Fruit fly (Drosophila melanogaster): ENCODE results near the gene CG9114.
A peak's percentile ranks its signal among the peaks of the same experiment; 100 is the strongest.

CG9114 gene

DNA sequence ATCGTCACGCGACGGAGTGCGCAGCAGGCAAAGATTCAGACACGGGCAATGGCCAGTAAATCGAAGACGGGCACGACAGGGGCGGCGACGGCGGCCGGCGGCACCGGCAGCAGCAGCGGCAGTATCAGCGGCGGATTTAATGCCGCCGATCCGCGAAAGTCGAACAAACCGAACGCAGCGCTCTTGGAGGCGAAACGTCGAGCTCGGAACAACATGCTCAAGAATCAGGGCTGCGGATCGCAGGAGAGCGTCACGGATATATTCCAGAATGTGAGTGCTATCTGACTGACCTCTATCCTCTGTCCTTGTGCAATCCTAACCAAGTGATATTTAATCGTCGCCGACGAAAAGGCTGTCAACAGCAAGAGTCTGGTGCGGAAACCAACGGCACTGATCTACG is 2.0 kb upstream of the CG9114 start:
- TF ChIP-seq EcR (GFP tag; optimal IDR thresholded peaks at IDR 0.05) = peak; percentile 10
- no peak for TF ChIP-seq CG8159 (tag; optimal IDR thresholded peaks at IDR 0.05)
- TF ChIP-seq CG13204 (GFP tag; optimal IDR thresholded peaks at IDR 0.05) = peak; percentile 43

DNA sequence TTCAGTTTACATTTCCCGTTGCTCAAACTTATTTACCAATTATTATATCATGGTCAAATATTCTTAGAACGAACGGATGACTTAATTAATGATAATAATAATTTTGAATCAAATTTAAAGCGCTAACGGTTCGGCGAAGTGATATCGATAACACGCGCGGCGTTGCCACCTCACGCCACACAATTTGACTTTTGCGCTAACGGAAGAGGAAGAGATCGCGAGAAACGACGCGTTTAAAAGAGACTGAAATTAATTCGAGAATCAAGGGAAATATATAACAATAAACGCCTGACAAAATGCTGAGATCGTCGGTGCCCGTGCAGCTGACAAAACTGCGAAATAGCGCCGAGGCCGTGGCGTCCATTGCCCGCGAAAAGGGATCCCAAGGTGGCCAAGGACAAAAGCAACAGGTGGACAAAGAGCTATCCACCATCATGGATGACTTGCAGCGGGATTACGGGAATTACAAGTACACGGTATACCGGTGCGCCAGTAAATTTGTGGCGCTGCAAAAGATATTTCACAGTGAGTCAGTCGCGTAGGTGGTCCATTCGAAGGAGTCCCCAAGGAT is 4.7 kb downstream of the CG9114 start, which contains the start of gene dah:
Gene dah (plus strand): TSS at position 195 of the 571 bp plus-strand sequence.
- TF ChIP-seq fd96Ca (GFP tag; IDR thresholded peaks at IDR 0.05) = no peak

DNA sequence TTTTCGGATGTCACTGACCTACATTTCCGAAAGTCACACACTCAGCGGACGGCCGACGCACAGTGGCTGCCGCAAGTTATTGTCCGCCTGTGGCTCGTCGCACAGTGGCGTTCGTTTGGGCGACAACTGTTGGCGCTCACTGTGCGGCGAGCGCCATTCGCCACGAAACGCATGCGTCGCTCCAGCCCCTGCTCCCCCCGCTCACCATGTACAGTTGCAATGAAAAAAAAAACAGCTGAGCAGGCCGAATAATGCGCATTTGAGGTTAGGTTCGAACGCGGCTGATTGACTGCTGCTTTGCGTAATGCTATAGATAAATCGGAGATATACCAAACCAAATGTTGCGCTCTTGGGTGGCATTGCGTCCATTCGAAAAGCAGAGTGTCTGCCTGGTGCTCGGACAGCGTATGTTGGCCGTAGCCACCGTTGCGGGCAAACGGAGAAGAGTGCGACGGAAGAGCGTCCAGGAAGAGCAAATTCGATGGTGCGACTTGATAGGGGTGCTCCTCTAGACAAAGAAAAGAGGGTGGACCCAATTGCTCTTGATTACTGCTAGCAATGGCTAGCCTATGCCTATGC is 9.6 kb downstream of the CG9114 start:
- TF ChIP-seq Snoo (tag; optimal IDR thresholded peaks at IDR 0.05) = peak; percentile 76
- TF ChIP-seq CG14655 (GFP tag; optimal IDR thresholded peaks at IDR 0.05) = no peak
- TF ChIP-seq gl (tag; optimal IDR thresholded peaks at IDR 0.05) = peak; percentile 41
- TF ChIP-seq CG12605 (GFP tag; IDR thresholded peaks at IDR 0.05) = peak; percentile 81
- peak; percentile 93 for TF ChIP-seq Ets98B (GFP tag; IDR thresholded peaks at IDR 0.05)
- TF ChIP-seq CG17806 (tag; optimal IDR thresholded peaks at IDR 0.05) = peak; percentile 57
- peak; percentile 40 for TF ChIP-seq CG8301 (tag; optimal IDR thresholded peaks at IDR 0.05)
- TF ChIP-seq CG34367 (tag; optimal IDR thresholded peaks at IDR 0.05) = peak; percentile 35
- no peak for TF ChIP-seq D1 (tag; optimal IDR thresholded peaks at IDR 0.05)
- TF ChIP-seq fd96Ca (GFP tag; IDR thresholded peaks at IDR 0.05) = peak; percentile 86
- TF ChIP-seq CG13204 (GFP tag; optimal IDR thresholded peaks at IDR 0.05) = peak; percentile 66
- TF ChIP-seq EcR (GFP tag; optimal IDR thresholded peaks at IDR 0.05) = peak; percentile 88
- TF ChIP-seq CG9948 (tag; optimal IDR thresholded peaks at IDR 0.05) = no peak
- peak; percentile 89 for TF ChIP-seq CG32121 (GFP tag; IDR thresholded peaks at IDR 0.05)
- peak; percentile 68 for TF ChIP-seq Pif1A (GFP tag; optimal IDR thresholded peaks at IDR 0.05)
- peak; percentile 94 for TF ChIP-seq CG4496 (GFP tag; IDR thresholded peaks at IDR 0.05)
- peak; percentile 57 for TF ChIP-seq Pif1B (GFP tag; optimal IDR thresholded peaks at IDR 0.05)
- peak; percentile 76 for TF ChIP-seq CG8159 (tag; optimal IDR thresholded peaks at IDR 0.05)
- TF ChIP-seq CG10348 (GFP tag; IDR thresholded peaks at IDR 0.05) = peak; percentile 62; the same call in 1 of the 2 replicates
- peak; percentile 37 for TF ChIP-seq CG15710 (tag; optimal IDR thresholded peaks at IDR 0.05)
- TF ChIP-seq rn (GFP tag; IDR thresholded peaks at IDR 0.05) = peak; percentile 74

DNA sequence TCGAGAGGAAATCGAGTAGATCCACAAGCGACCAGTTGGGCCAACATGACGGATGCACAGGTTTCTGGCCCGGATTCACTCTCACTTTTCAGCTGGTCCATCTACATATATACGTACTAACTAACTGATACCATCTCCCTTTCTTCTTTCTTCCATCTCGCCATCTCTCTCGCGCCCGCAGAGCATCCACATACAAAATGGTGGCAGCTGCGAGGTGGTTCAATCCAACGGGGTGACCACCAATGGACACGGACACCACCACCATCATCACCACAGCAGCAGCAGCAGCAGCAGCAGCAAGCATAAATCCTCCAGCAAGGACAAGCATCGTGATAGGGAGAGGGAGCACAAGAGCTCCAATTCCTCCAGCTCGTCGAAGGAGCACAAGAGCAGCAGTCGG is 12.0 kb downstream of the CG9114 start:
- TF ChIP-seq CG15710 (tag; optimal IDR thresholded peaks at IDR 0.05) (no peak), CG32121 (GFP tag; IDR thresholded peaks at IDR 0.05) (no peak), CG14655 (GFP tag; optimal IDR thresholded peaks at IDR 0.05) (no peak), D1 (tag; optimal IDR thresholded peaks at IDR 0.05) (no peak), CG8301 (tag; optimal IDR thresholded peaks at IDR 0.05) (no peak), rn (GFP tag; IDR thresholded peaks at IDR 0.05) (no peak), CG9948 (tag; optimal IDR thresholded peaks at IDR 0.05) (no peak), CG4496 (GFP tag; IDR thresholded peaks at IDR 0.05) (no peak), Pif1B (GFP tag; optimal IDR thresholded peaks at IDR 0.05) (no peak), fd96Ca (GFP tag; IDR thresholded peaks at IDR 0.05) (no peak), gl (tag; optimal IDR thresholded peaks at IDR 0.05) (no peak), CG17806 (tag; optimal IDR thresholded peaks at IDR 0.05) (no peak), CG10348 (GFP tag; IDR thresholded peaks at IDR 0.05) (no peak), CG34367 (tag; optimal IDR thresholded peaks at IDR 0.05) (no peak), Ets98B (GFP tag; IDR thresholded peaks at IDR 0.05) (no peak), CG13204 (GFP tag; optimal IDR thresholded peaks at IDR 0.05) (no peak), CG12605 (GFP tag; IDR thresholded peaks at IDR 0.05) (no peak), Pif1A (GFP tag; optimal IDR thresholded peaks at IDR 0.05) (no peak), Snoo (tag; optimal IDR thresholded peaks at IDR 0.05) (no peak), CG8159 (tag; optimal IDR thresholded peaks at IDR 0.05) (no peak)

DNA sequence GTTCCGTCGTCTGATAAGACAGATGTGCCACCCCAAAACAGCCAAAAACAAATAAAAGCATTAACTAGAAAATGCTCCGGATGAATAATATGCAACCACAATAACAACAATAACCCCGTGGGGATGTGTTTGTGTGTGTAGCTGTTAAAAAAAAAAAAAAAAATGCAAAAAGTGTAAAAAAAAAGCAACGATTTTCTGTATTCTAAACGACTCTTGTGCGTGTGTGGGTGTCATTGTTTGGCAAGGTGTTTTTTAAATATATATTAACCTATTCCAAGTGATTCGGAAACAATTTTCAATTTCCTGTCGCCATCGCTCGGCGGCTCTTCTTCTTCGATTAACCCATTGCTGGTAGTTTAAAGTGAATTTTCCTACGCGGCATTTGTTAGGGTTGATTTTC is 12.4 kb downstream of the CG9114 start:
- no peak for TF ChIP-seq Snoo (tag; optimal IDR thresholded peaks at IDR 0.05)
- peak; percentile 44 for TF ChIP-seq gl (tag; optimal IDR thresholded peaks at IDR 0.05)
- TF ChIP-seq CG14655 (GFP tag; optimal IDR thresholded peaks at IDR 0.05) = peak; percentile 46
- peak; percentile 43 for TF ChIP-seq CG15710 (tag; optimal IDR thresholded peaks at IDR 0.05)
- peak; percentile 20 for TF ChIP-seq CG17806 (tag; optimal IDR thresholded peaks at IDR 0.05)
- peak; percentile 63 for TF ChIP-seq Pif1A (GFP tag; optimal IDR thresholded peaks at IDR 0.05)
- TF ChIP-seq CG4496 (GFP tag; IDR thresholded peaks at IDR 0.05) = peak; percentile 75
- peak; percentile 47; the same call in 1 of the 2 replicates for TF ChIP-seq CG12605 (GFP tag; IDR thresholded peaks at IDR 0.05)
- no peak for TF ChIP-seq EcR (GFP tag; optimal IDR thresholded peaks at IDR 0.05)
- TF ChIP-seq CG8301 (tag; optimal IDR thresholded peaks at IDR 0.05) = no peak
- TF ChIP-seq CG9948 (tag; optimal IDR thresholded peaks at IDR 0.05) = peak; percentile 16
- no peak for TF ChIP-seq CG10348 (GFP tag; IDR thresholded peaks at IDR 0.05)
- TF ChIP-seq CG8159 (tag; optimal IDR thresholded peaks at IDR 0.05) = peak; percentile 42
- TF ChIP-seq CG34367 (tag; optimal IDR thresholded peaks at IDR 0.05) = peak; percentile 43
- TF ChIP-seq D1 (tag; optimal IDR thresholded peaks at IDR 0.05) = no peak
- TF ChIP-seq rn (GFP tag; IDR thresholded peaks at IDR 0.05) = no peak
- TF ChIP-seq fd96Ca (GFP tag; IDR thresholded peaks at IDR 0.05) = 0 out of 3 replicates have a peak, but pooled peaks have one; percentile 42
- no peak; the same call in 1 of the 2 replicates for TF ChIP-seq Ets98B (GFP tag; IDR thresholded peaks at IDR 0.05)
- peak; percentile 43; the same call in 1 of the 2 replicates for TF ChIP-seq CG32121 (GFP tag; IDR thresholded peaks at IDR 0.05)
- TF ChIP-seq CG13204 (GFP tag; optimal IDR thresholded peaks at IDR 0.05) = peak; percentile 50
- TF ChIP-seq Pif1B (GFP tag; optimal IDR thresholded peaks at IDR 0.05) = peak; percentile 57
